Worm (Caenorhabditis elegans) whole organism, L4 larva: ENCODE data around the gene T07E3.4.

Experiments used
- Y5F2A.4 ChIP-seq: fragments of 200-800 bp; sonication (Bioruptor generic); optimal IDR thresholded peaks from 2 replicates; lab custom pipeline; 2018; ENCODE audit warnings: mild to moderate bottlenecking, missing genetic modification characterization, missing compliant biosample characterization
- Y75B8A.6 ChIP-seq: fragments of 200-800 bp; sonication (Bioruptor generic); IDR thresholded peaks from 2 replicates; pipeline ENCODE4 v1.3.6; 2022; ENCODE audit warnings: missing genetic modification reagents, missing genetic modification characterization, missing compliant biosample characterization
- ZK546.5 ChIP-seq, 2 experiments: sonication (generic microtip); optimal IDR thresholded peaks; 2 replicates each; lab custom pipeline; 2017; ENCODE audit warnings: missing biosample characterization in 2 of 2, missing genetic modification characterization in 2 of 2
- ceh-28 ChIP-seq: fragments of 150-350 bp; optimal IDR thresholded peaks from 2 replicates; lab custom pipeline; 2014; ENCODE audit warnings: missing biosample characterization, missing genetic modification reagents, missing genetic modification characterization
- ces-1 ChIP-seq: fragments of 150-350 bp; sonication (generic microtip); optimal IDR thresholded peaks from 4 replicates; lab custom pipeline; 2014; ENCODE audit warnings: missing biosample characterization, missing genetic modification reagents, missing genetic modification characterization
- daf-16 ChIP-seq, 3 experiments: sonication (generic microtip); optimal IDR thresholded peaks; 2 replicates each; lab custom pipeline; 2016 to 2017; ENCODE audit warnings: missing genetic modification characterization in 3 of 3, missing genetic modification reagents in 3 of 3, mild to moderate bottlenecking in 2 of 3, missing compliant biosample characterization in 2 of 3, missing biosample characterization in 1 of 3, moderate library complexity in 1 of 3
- dmd-6 ChIP-seq: fragments of 200-800 bp; sonication (Bioruptor generic); IDR thresholded peaks from 2 replicates; pipeline ENCODE4 v1.3.6; 2022; ENCODE audit warnings: missing genetic modification reagents, missing genetic modification characterization, missing compliant biosample characterization
- dmd-8 ChIP-seq: fragments of 200-800 bp; sonication (Bioruptor generic); IDR thresholded peaks from 2 replicates; pipeline ENCODE4 v1.3.6; 2022; ENCODE audit warnings: missing genetic modification characterization, missing compliant biosample characterization
- dmd-9 ChIP-seq: fragments of 200-800 bp; sonication (Bioruptor generic); IDR thresholded peaks from 2 replicates; pipeline ENCODE4 v1.3.6; 2022; ENCODE audit warnings: missing genetic modification reagents, missing genetic modification characterization, missing compliant biosample characterization
- dpl-1 ChIP-seq: fragments of 150-350 bp; optimal IDR thresholded peaks from 2 replicates; lab custom pipeline; 2014; ENCODE audit warnings: missing biosample characterization, missing genetic modification reagents, missing genetic modification characterization
- duxl-1 ChIP-seq: sonication (generic microtip); optimal IDR thresholded peaks from 2 replicates; lab custom pipeline; 2016; ENCODE audit warnings: mild to moderate bottlenecking, missing genetic modification characterization, moderate library complexity, missing compliant biosample characterization; ENCODE audit not compliant: poor library complexity
- dve-1 ChIP-seq: sonication (generic microtip); optimal IDR thresholded peaks from 2 replicates; lab custom pipeline; 2017; ENCODE audit warnings: antibody characterized with exemption, mild to moderate bottlenecking, missing genetic modification characterization, missing compliant biosample characterization; ENCODE audit not compliant: insufficient read depth
- gei-8 ChIP-seq: fragments of 200-800 bp; sonication (Bioruptor generic); optimal IDR thresholded peaks from 2 replicates; lab custom pipeline; 2018; ENCODE audit warnings: mild to moderate bottlenecking, missing genetic modification characterization, missing compliant biosample characterization
- hif-1 ChIP-seq, 2 experiments: sonication (generic microtip); optimal IDR thresholded peaks; 2 replicates each; lab custom pipeline; 2016 to 2017; ENCODE audit warnings: missing compliant biosample characterization in 2 of 2, missing genetic modification characterization in 2 of 2, missing genetic modification reagents in 2 of 2, missing genotype in 2 of 2, mild to moderate bottlenecking in 1 of 2
- hlh-11 ChIP-seq: fragments of 200-800 bp; sonication (Bioruptor generic); optimal IDR thresholded peaks from 2 replicates; lab custom pipeline; 2018; ENCODE audit warnings: mild to moderate bottlenecking, missing genetic modification characterization, missing compliant biosample characterization
- hlh-30 ChIP-seq: sonication (generic microtip); optimal IDR thresholded peaks from 2 replicates; lab custom pipeline; 2017; ENCODE audit warnings: antibody characterized with exemption, mild to moderate bottlenecking, missing genetic modification characterization, missing compliant biosample characterization; ENCODE audit not compliant: insufficient read depth
- hmg-1.1 ChIP-seq: fragments of 200-800 bp; sonication (Bioruptor generic); IDR thresholded peaks from 2 replicates; pipeline ENCODE4 v1.3.6; 2022; ENCODE audit warnings: missing genetic modification reagents, missing genetic modification characterization, missing compliant biosample characterization
- lin-1 ChIP-seq: fragments of 200-800 bp; sonication (Bioruptor generic); IDR thresholded peaks from 2 replicates; pipeline ENCODE4 v1.3.6; 2022; ENCODE audit warnings: missing genetic modification reagents, missing genetic modification characterization, missing compliant biosample characterization
- lin-29 ChIP-seq: fragments of 200-800 bp; sonication (Bioruptor generic); IDR thresholded peaks from 2 replicates; pipeline ENCODE4 v1.3.6; 2022; ENCODE audit warnings: missing genetic modification reagents, missing genetic modification characterization, missing compliant biosample characterization
- lin-38 ChIP-seq: fragments of 200-800 bp; sonication (Bioruptor generic); IDR thresholded peaks from 2 replicates; pipeline ENCODE4 v1.3.6; 2022; ENCODE audit warnings: missing genetic modification reagents, missing genetic modification characterization, missing compliant biosample characterization
- lir-3 ChIP-seq: sonication (generic microtip); optimal IDR thresholded peaks from 2 replicates; lab custom pipeline; 2016; ENCODE audit warnings: mild to moderate bottlenecking, missing genetic modification characterization, missing compliant biosample characterization
- lsy-2 ChIP-seq, 2 experiments: fragments of 150-350 bp in 1 of 2; sonication (generic microtip) in 1 of 2; optimal IDR thresholded peaks; 2 replicates each; lab custom pipeline; 2014 to 2017; ENCODE audit warnings: missing biosample characterization in 2 of 2, missing genetic modification characterization in 2 of 2
- mdl-1 ChIP-seq, 2 experiments: fragments of 150-350 bp in 1 of 2; sonication (generic microtip) in 1 of 2; optimal IDR thresholded peaks; 2 replicates each; lab custom pipeline; 2014 to 2017; ENCODE audit warnings: missing biosample characterization in 2 of 2, missing genetic modification characterization in 2 of 2
- mep-1 ChIP-seq: fragments of 150-350 bp; sonication (generic microtip); optimal IDR thresholded peaks from 3 replicates; lab custom pipeline; 2014; ENCODE audit warnings: missing biosample characterization, missing genetic modification characterization
- nhr-10 ChIP-seq: fragments of 150-350 bp; optimal IDR thresholded peaks from 2 replicates; lab custom pipeline; 2014; ENCODE audit warnings: missing biosample characterization, missing genetic modification characterization
- nhr-102 ChIP-seq: sonication (generic microtip); optimal IDR thresholded peaks from 2 replicates; lab custom pipeline; 2016; ENCODE audit warnings: mild to moderate bottlenecking, missing genetic modification characterization, moderate library complexity, missing compliant biosample characterization
- nhr-111 ChIP-seq: fragments of 200-800 bp; sonication (Bioruptor generic); optimal IDR thresholded peaks from 2 replicates; lab custom pipeline; 2018; ENCODE audit warnings: mild to moderate bottlenecking, missing genetic modification characterization, missing compliant biosample characterization
- nhr-28 ChIP-seq: fragments of 150-350 bp; optimal IDR thresholded peaks from 2 replicates; lab custom pipeline; 2014; ENCODE audit warnings: missing biosample characterization, missing genetic modification characterization
- nhr-41 ChIP-seq: fragments of 200-800 bp; sonication (Bioruptor generic); IDR thresholded peaks from 2 replicates; pipeline ENCODE4 v1.3.6; 2022; ENCODE audit warnings: missing genetic modification reagents, missing genetic modification characterization, missing compliant biosample characterization
- nhr-42 ChIP-seq: fragments of 200-800 bp; sonication (Bioruptor generic); IDR thresholded peaks from 2 replicates; pipeline ENCODE4 v1.3.6; 2022; ENCODE audit warnings: missing genetic modification characterization, missing compliant biosample characterization
- nhr-48 ChIP-seq: sonication (generic microtip); optimal IDR thresholded peaks from 2 replicates; lab custom pipeline; 2016; ENCODE audit warnings: mild to moderate bottlenecking, missing genetic modification characterization, missing compliant biosample characterization
- nhr-6 ChIP-seq: fragments of 150-350 bp; optimal IDR thresholded peaks from 2 replicates; lab custom pipeline; 2014; ENCODE audit warnings: missing biosample characterization, missing genetic modification characterization
- nhr-77 ChIP-seq: fragments of 150-350 bp; optimal IDR thresholded peaks from 2 replicates; lab custom pipeline; 2014; ENCODE audit warnings: missing biosample characterization, missing genetic modification characterization
- pha-4 ChIP-seq, 2 experiments: fragments of 150-350 bp in 1 of 2; fragments of 200-800 bp in 1 of 2; sonication (Bioruptor generic) in 1 of 2; IDR thresholded peaks in 1 of 2; optimal IDR thresholded peaks in 1 of 2; 2 replicates each; pipeline versions ENCODE4 v1.3.6 to Lab custom; 2014 to 2022; ENCODE audit warnings: missing genetic modification characterization in 2 of 2, missing genetic modification reagents in 2 of 2, missing biosample characterization in 1 of 2, missing compliant biosample characterization in 1 of 2
- php-3 ChIP-seq: fragments of 200-800 bp; sonication (Bioruptor generic); IDR thresholded peaks from 2 replicates; pipeline ENCODE4 v1.3.6; 2022; ENCODE audit warnings: missing genetic modification reagents, missing genetic modification characterization, missing compliant biosample characterization
- pqm-1 ChIP-seq: sonication (generic microtip); optimal IDR thresholded peaks from 2 replicates; lab custom pipeline; 2017; ENCODE audit warnings: missing biosample characterization, missing genetic modification characterization
- snpc-1.2 ChIP-seq: fragments of 200-800 bp; sonication (Bioruptor generic); IDR thresholded peaks from 2 replicates; pipeline ENCODE4 v1.3.6; 2022; ENCODE audit warnings: missing genetic modification reagents, missing genetic modification characterization, missing compliant biosample characterization
- snpc-4 ChIP-seq: fragments of 150-350 bp; optimal IDR thresholded peaks from 2 replicates; lab custom pipeline; 2014; ENCODE audit warnings: missing biosample characterization, missing genetic modification characterization
- unc-130 ChIP-seq: sonication (generic microtip); optimal IDR thresholded peaks from 2 replicates; lab custom pipeline; 2016; ENCODE audit warnings: missing genetic modification reagents, missing genetic modification characterization, missing compliant biosample characterization
- unc-62 ChIP-seq, 3 experiments: fragments of 150-350 bp in 1 of 3; sonication (generic microtip); optimal IDR thresholded peaks in 2 of 3; peaks in 1 of 3; 1 replicate in 1 of 3; 2 replicates in 2 of 3; lab custom pipeline; 2014 to 2017; ENCODE audit warnings: missing biosample characterization in 3 of 3, missing genetic modification characterization in 3 of 3, missing genetic modification reagents in 3 of 3, missing genotype in 1 of 3
- vab-7 ChIP-seq: fragments of 200-800 bp; sonication (Bioruptor generic); IDR thresholded peaks from 2 replicates; pipeline ENCODE4 v1.3.6; 2022; ENCODE audit warnings: missing genetic modification reagents, missing genetic modification characterization, missing compliant biosample characterization
- zag-1 ChIP-seq: fragments of 150-350 bp; optimal IDR thresholded peaks from 2 replicates; lab custom pipeline; 2014; ENCODE audit warnings: missing biosample characterization, missing genetic modification characterization
- zfp-2 ChIP-seq: sonication (generic microtip); optimal IDR thresholded peaks from 2 replicates; lab custom pipeline; 2016; ENCODE audit warnings: mild to moderate bottlenecking, missing genetic modification characterization, missing compliant biosample characterization
- zip-11 ChIP-seq: fragments of 200-800 bp; sonication (Bioruptor generic); IDR thresholded peaks from 2 replicates; pipeline ENCODE4 v1.3.6; 2022; ENCODE audit warnings: missing genetic modification characterization, missing compliant biosample characterization

Gene T07E3.4

ce11 chrIII:6857390-6857848, 40.4 kb upstream of the T07E3.4 start (continued):
- TF ChIP-seq ces-1 (GFP tag; lab: Kevin White, UChicago) (no peak), zag-1 (tag; lab: Kevin White, UChicago) (no peak), pha-4 (GFP tag; IDR thresholded peaks at IDR 0.05; lab: Robert Waterston, UW) (no peak), pha-4 (tag; optimal IDR thresholded peaks at IDR 0.05; lab: Kevin White, UChicago) (peak; percentile 80), unc-62 (GFP tag; optimal IDR thresholded peaks at IDR 0.05 in 1 of 2; lab: Kevin White, UChicago) (peak in 1 of 2 experiments; percentile 89), unc-62 (tag; optimal IDR thresholded peaks at IDR 0.05; lab: Kevin White, UChicago) (no peak), duxl-1 (peak; percentile 19), nhr-102 (tag; lab: Kevin White, UChicago) (no peak), dmd-6 (peak; percentile 73), dpl-1 (GFP tag; lab: Kevin White, UChicago) (peak; percentile 16), daf-16 (GFP tag; optimal IDR thresholded peaks at IDR 0.05; lab: Kevin White, UChicago) (peak in 1 of 2 experiments; percentile 44), daf-16 (tag; optimal IDR thresholded peaks at IDR 0.05; lab: Kevin White, UChicago) (peak; percentile 86), nhr-10 (tag; lab: Kevin White, UChicago) (peak; percentile 69), nhr-42 (GFP tag; lab: Robert Waterston, UW) (no peak), nhr-48 (tag; lab: Kevin White, UChicago) (peak; percentile 70), Y75B8A.6 (GFP tag; lab: Robert Waterston, UW) (no peak), nhr-111 (no peak), ZK546.5 (tag; optimal IDR thresholded peaks at IDR 0.05; lab: Kevin White, UChicago) (no peak), snpc-1.2 (GFP tag; lab: Robert Waterston, UW) (no peak), zfp-2 (no peak), hif-1 (tag; optimal IDR thresholded peaks at IDR 0.05; lab: Kevin White, UChicago) (peak in 1 of 2 experiments; percentile 7)

DNA sequence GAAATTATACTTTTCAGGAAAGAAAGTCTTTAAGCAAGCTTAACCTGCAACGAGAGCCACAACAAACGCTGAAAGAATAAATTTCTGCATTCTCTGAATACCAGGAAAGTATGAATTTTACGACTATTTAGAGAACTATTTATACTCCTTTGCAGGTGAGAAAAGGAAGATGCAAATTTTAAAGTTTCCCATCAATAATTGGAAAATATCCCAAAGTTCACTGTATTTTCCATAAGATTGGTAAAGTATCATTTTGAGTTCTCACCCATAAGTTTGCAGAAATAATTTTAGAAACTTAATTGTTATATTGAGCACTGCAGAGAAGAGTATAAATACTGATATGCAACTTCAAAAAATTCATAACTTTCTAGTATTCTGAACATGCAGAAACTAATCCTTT, 38.3 kb upstream of the T07E3.4 start, which contains the start of gene clec-158:
Gene clec-158, minus strand, starts transcription at position 101 of the 400 bp plus-strand sequence.
- TF ChIP-seq lsy-2 (tag; optimal IDR thresholded peaks at IDR 0.05; lab: Kevin White, UChicago) (no peak), dve-1 (no peak), nhr-28 (no peak), hlh-30 (tag; lab: Kevin White, UChicago) (no peak), hmg-1.1 (no peak), mdl-1 (tag; optimal IDR thresholded peaks at IDR 0.05; lab: Kevin White, UChicago) (no peak), lir-3 (tag; lab: Kevin White, UChicago) (no peak), gei-8 (no peak), lin-1 (GFP tag; lab: Robert Waterston, UW) (no peak), lin-29 (GFP tag; lab: Robert Waterston, UW) (no peak), hif-1 (tag; optimal IDR thresholded peaks at IDR 0.05; lab: Kevin White, UChicago) (no peak)

ce11 chrIII:6863901-6864300, 33.9 kb upstream of the T07E3.4 start, which contains the start of gene sma-3:
TSS of gene sma-3 (minus strand) at chrIII:6863968.
- TF ChIP-seq snpc-4 = no peak
- TF ChIP-seq Y5F2A.4 (GFP tag; lab: Kevin White, UChicago) = no peak
- no peak for TF ChIP-seq zip-11 (GFP tag; lab: Robert Waterston, UW)
- TF ChIP-seq ceh-28 (tag; lab: Kevin White, UChicago) = peak; percentile 40
- TF ChIP-seq mep-1 (tag; lab: Kevin White, UChicago) = peak; percentile 28
- TF ChIP-seq lin-38 (GFP tag; lab: Robert Waterston, UW) = no peak
- TF ChIP-seq lin-29 (GFP tag; lab: Robert Waterston, UW) = no peak
- TF ChIP-seq daf-16 (GFP tag; optimal IDR thresholded peaks at IDR 0.05; lab: Kevin White, UChicago) = no peak
- TF ChIP-seq daf-16 (tag; optimal IDR thresholded peaks at IDR 0.05; lab: Kevin White, UChicago) = peak; percentile 91
- peak in 1 of 2 experiments; percentile 94 for TF ChIP-seq unc-62 (GFP tag; optimal IDR thresholded peaks at IDR 0.05 in 1 of 2; lab: Kevin White, UChicago)
- no peak for TF ChIP-seq unc-62 (tag; optimal IDR thresholded peaks at IDR 0.05; lab: Kevin White, UChicago)
- peak; percentile 12 for TF ChIP-seq nhr-6
- peak; percentile 55; the same call in 1 of the 2 replicates for TF ChIP-seq dmd-6
- peak; percentile 20 for TF ChIP-seq dve-1
- TF ChIP-seq dmd-9 (GFP tag; lab: Robert Waterston, UW) = no peak
- TF ChIP-seq dmd-8 (GFP tag; lab: Robert Waterston, UW) = no peak
- peak; percentile 68 for TF ChIP-seq hlh-11 (tag; lab: Kevin White, UChicago)
- no peak for TF ChIP-seq unc-130 (GFP tag; lab: Kevin White, UChicago)
- TF ChIP-seq nhr-77 (tag; lab: Kevin White, UChicago) = peak; percentile 73
- no peak for TF ChIP-seq php-3 (GFP tag; lab: Robert Waterston, UW)
- no peak for TF ChIP-seq vab-7
- TF ChIP-seq Y75B8A.6 (GFP tag; lab: Robert Waterston, UW) = no peak
- TF ChIP-seq nhr-41 (GFP tag; lab: Robert Waterston, UW) = no peak
- TF ChIP-seq lin-1 (GFP tag; lab: Robert Waterston, UW) = peak; percentile 55; the same call in 1 of the 2 replicates
- no peak for TF ChIP-seq nhr-42 (GFP tag; lab: Robert Waterston, UW)
- peak; percentile 95 for TF ChIP-seq pqm-1 (tag; lab: Kevin White, UChicago)
- no peak for TF ChIP-seq hmg-1.1
- no peak for TF ChIP-seq nhr-10 (tag; lab: Kevin White, UChicago)
